Worm (Caenorhabditis elegans): ENCODE data around the gene C07B5.8.

DNA sequence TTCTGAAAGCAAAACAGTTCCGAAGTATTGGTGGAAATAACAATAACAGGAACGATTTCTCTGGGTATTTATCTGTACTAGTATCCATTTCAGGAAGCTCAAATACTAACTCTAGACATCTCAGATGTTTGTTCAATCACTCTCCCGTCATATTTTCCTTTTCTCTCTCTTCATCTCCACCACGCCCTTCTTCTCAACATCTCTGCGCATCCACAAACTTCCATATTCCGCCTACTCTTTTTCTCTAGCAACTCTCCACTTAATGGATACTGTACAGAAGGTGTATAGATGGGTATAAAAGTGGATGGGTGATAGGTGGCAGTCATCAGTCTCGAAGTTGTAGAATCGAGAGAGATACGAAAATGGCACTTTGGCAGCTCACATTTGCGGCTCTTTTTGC lies 47.8 kb upstream of the C07B5.8 start, which contains the start of gene gpx-5:
- TF ChIP-seq scrt-1 (GFP tag; IDR thresholded peaks at IDR 0.05) (no peak), ceh-36 (tag; optimal IDR thresholded peaks at IDR 0.05) (no peak), ama-1 (optimal IDR thresholded peaks at IDR 0.05) (no peak), ceh-13 (GFP tag; optimal IDR thresholded peaks at IDR 0.05) (no peak), pes-1 (GFP tag; IDR thresholded peaks at IDR 0.05) (no peak), tbx-11 (GFP tag; IDR thresholded peaks at IDR 0.05) (no peak)

Data from whole organism, early embryonic.